Worm (Caenorhabditis elegans): Measurements from ENCODE around the gene idpp-13.

ce11 chrIII:909540-909939, 7.3 kb downstream of the idpp-13 start, which contains the start of gene crls-1:
- no peak for TF ChIP-seq ama-1 (optimal IDR thresholded peaks at IDR 0.05)
- TF ChIP-seq F13C5.2 (tag; optimal IDR thresholded peaks at IDR 0.05), result no peak
- no peak for TF ChIP-seq hmbx-1 (tag; optimal IDR thresholded peaks at IDR 0.05)
- no peak for TF ChIP-seq tbx-11 (GFP tag; IDR thresholded peaks at IDR 0.05)
- no peak for TF ChIP-seq ceh-36 (tag; optimal IDR thresholded peaks at IDR 0.05)
- TF ChIP-seq sea-1 (GFP tag; conservative IDR thresholded peaks at IDR 0.05), result no peak
- no peak for TF ChIP-seq aly-1 (tag; optimal IDR thresholded peaks at IDR 0.05)
- no peak for TF ChIP-seq ceh-13 (GFP tag; optimal IDR thresholded peaks at IDR 0.05)
- no peak for TF ChIP-seq B0310.2 (tag; optimal IDR thresholded peaks at IDR 0.05)
- TF ChIP-seq flt-1 (GFP tag; IDR thresholded peaks at IDR 0.05), result no peak
- TF ChIP-seq pes-1 (GFP tag; IDR thresholded peaks at IDR 0.05), result no peak
